Fruit fly (Drosophila melanogaster) whole organism, prepupa: ENCODE results near the gene CG7329.

Experiments
- Blimp-1 ChIP-seq: fragments of 200-800 bp; sonication (Bioruptor generic); optimal IDR thresholded peaks from 3 replicates; lab custom pipeline; 2017; ENCODE audit warnings: missing biosample characterization, missing genetic modification characterization, mild to moderate bottlenecking, moderate library complexity, missing genetic modification reagents
- CG10631 ChIP-seq: fragments of 200-800 bp; sonication (Bioruptor generic); optimal IDR thresholded peaks from 2 replicates; lab custom pipeline; 2016; ENCODE audit warnings: missing biosample characterization, missing genetic modification characterization
- CG11294 ChIP-seq: fragments of 200-800 bp; sonication (Bioruptor generic); IDR thresholded peaks from 2 replicates; pipeline ENCODE4 v1.3.6; 2022; ENCODE audit warnings: missing biosample characterization, missing genetic modification characterization
- CG11762 ChIP-seq: fragments of 200-800 bp; sonication (Bioruptor generic); optimal IDR thresholded peaks from 3 replicates; lab custom pipeline; 2016; ENCODE audit warnings: missing biosample characterization, missing genetic modification characterization; ENCODE audit not compliant: insufficient read depth
- CG15336 ChIP-seq: fragments of 200-800 bp; sonication (Bioruptor generic); IDR thresholded peaks from 2 replicates; pipeline ENCODE4 v1.3.6; 2022; ENCODE audit warnings: missing biosample characterization, missing genetic modification characterization
- CG1621 ChIP-seq: fragments of 200-800 bp; sonication (Bioruptor generic); optimal IDR thresholded peaks from 3 replicates; lab custom pipeline; 2018; ENCODE audit warnings: missing biosample characterization, mild to moderate bottlenecking, missing genetic modification characterization
- CG31627 ChIP-seq: fragments of 200-800 bp; sonication (Bioruptor generic); optimal IDR thresholded peaks from 3 replicates; lab custom pipeline; 2016; ENCODE audit warnings: missing biosample characterization, missing genetic modification characterization
- CG32006 ChIP-seq: fragments of 200-800 bp; sonication (Bioruptor generic); optimal IDR thresholded peaks from 3 replicates; lab custom pipeline; 2017; ENCODE audit warnings: missing biosample characterization, mild to moderate bottlenecking, missing genetic modification characterization
- CG3919 ChIP-seq: fragments of 200-800 bp; sonication (Bioruptor generic); optimal IDR thresholded peaks from 3 replicates; lab custom pipeline; 2016; ENCODE audit warnings: missing biosample characterization, missing genetic modification characterization
- CG4318 ChIP-seq: fragments of 200-800 bp; sonication (Bioruptor generic); optimal IDR thresholded peaks from 3 replicates; lab custom pipeline; 2017; ENCODE audit warnings: missing biosample characterization, mild to moderate bottlenecking, missing genetic modification characterization
- CG6276 ChIP-seq: fragments of 200-800 bp; sonication (Bioruptor generic); optimal IDR thresholded peaks from 2 replicates; lab custom pipeline; 2017; ENCODE audit warnings: missing biosample characterization, mild to moderate bottlenecking, missing genetic modification characterization
- CG6854 ChIP-seq: fragments of 200-800 bp; sonication (Bioruptor generic); optimal IDR thresholded peaks from 2 replicates; lab custom pipeline; 2017; ENCODE audit warnings: missing biosample characterization, mild to moderate bottlenecking, missing genetic modification characterization
- CG7368 ChIP-seq: fragments of 200-800 bp; sonication (Bioruptor generic); optimal IDR thresholded peaks from 3 replicates; lab custom pipeline; 2016; ENCODE audit warnings: missing biosample characterization, missing genetic modification characterization
- CG8119 ChIP-seq: fragments of 200-800 bp; sonication (Bioruptor generic); IDR thresholded peaks from 3 replicates; pipeline ENCODE4 v1.3.6; 2022; ENCODE audit warnings: missing biosample characterization, missing genetic modification characterization
- CG8319 ChIP-seq: fragments of 200-800 bp; sonication (Bioruptor generic); optimal IDR thresholded peaks from 3 replicates; lab custom pipeline; 2016; ENCODE audit warnings: missing biosample characterization, missing genetic modification characterization
- CG9139 ChIP-seq: fragments of 200-800 bp; sonication (Bioruptor generic); optimal IDR thresholded peaks from 3 replicates; lab custom pipeline; 2017; ENCODE audit warnings: missing biosample characterization, mild to moderate bottlenecking, missing genetic modification characterization
- Eip78C ChIP-seq: fragments of 200-800 bp; sonication (Bioruptor generic); peaks from one replicate; lab custom pipeline; 2016; ENCODE audit warnings: missing biosample characterization, missing genetic modification characterization
- Ets21C ChIP-seq: fragments of 200-800 bp; sonication (Bioruptor generic); optimal IDR thresholded peaks from 3 replicates; lab custom pipeline; 2016; ENCODE audit warnings: missing biosample characterization, missing genetic modification characterization
- Ets96B ChIP-seq: fragments of 200-800 bp; optimal IDR thresholded peaks from 2 replicates; lab custom pipeline; 2019; ENCODE audit warnings: missing biosample characterization, mild to moderate bottlenecking, missing genetic modification characterization, moderate library complexity
- Hr38 ChIP-seq: sonication (Bioruptor generic); optimal IDR thresholded peaks from 2 replicates; lab custom pipeline; 2016; ENCODE audit warnings: missing biosample characterization, missing genetic modification characterization
- OdsH ChIP-seq: fragments of 200-800 bp; sonication (Bioruptor generic); optimal IDR thresholded peaks from 3 replicates; lab custom pipeline; 2016; ENCODE audit warnings: missing biosample characterization, missing genetic modification characterization
- Sox102F ChIP-seq: fragments of 200-800 bp; sonication (Bioruptor generic); optimal IDR thresholded peaks from 2 replicates; lab custom pipeline; 2016; ENCODE audit warnings: missing biosample characterization, mild to moderate bottlenecking, missing genetic modification characterization
- cyc ChIP-seq: fragments of 200-800 bp; sonication (Bioruptor generic); optimal IDR thresholded peaks from 3 replicates; lab custom pipeline; 2016; ENCODE audit warnings: missing biosample characterization, missing genetic modification characterization
- dac ChIP-seq: fragments of 200-800 bp; sonication (Bioruptor generic); optimal IDR thresholded peaks from 2 replicates; lab custom pipeline; 2017; ENCODE audit warnings: missing biosample characterization, mild to moderate bottlenecking, missing genetic modification characterization
- dsx ChIP-seq: fragments of 200-800 bp; optimal IDR thresholded peaks from 3 replicates; lab custom pipeline; 2019; ENCODE audit warnings: missing biosample characterization, mild to moderate bottlenecking, missing genetic modification characterization, moderate library complexity; ENCODE audit not compliant: poor library complexity, severe bottlenecking
- eg ChIP-seq: fragments of 200-800 bp; sonication (Bioruptor generic); IDR thresholded peaks from 3 replicates; pipeline ENCODE4 v1.3.6; 2022; ENCODE audit warnings: missing biosample characterization, missing genetic modification characterization
- fd59A ChIP-seq: fragments of 200-800 bp; sonication (Bioruptor generic); optimal IDR thresholded peaks from 2 replicates; lab custom pipeline; 2017; ENCODE audit warnings: missing biosample characterization, mild to moderate bottlenecking, missing genetic modification characterization, missing genetic modification reagents
- fd85E ChIP-seq: fragments of 200-800 bp; sonication (Bioruptor generic); optimal IDR thresholded peaks from 3 replicates; lab custom pipeline; 2016; ENCODE audit warnings: missing biosample characterization, missing genetic modification characterization
- lz ChIP-seq: fragments of 200-800 bp; sonication (Bioruptor generic); optimal IDR thresholded peaks from 3 replicates; lab custom pipeline; 2016; ENCODE audit warnings: missing biosample characterization, missing genetic modification characterization
- net ChIP-seq: fragments of 200-800 bp; sonication (Bioruptor generic); optimal IDR thresholded peaks from 3 replicates; lab custom pipeline; 2016; ENCODE audit warnings: missing biosample characterization, missing genetic modification characterization
- salr ChIP-seq, 2 experiments: fragments of 200-800 bp; sonication (Bioruptor generic); optimal IDR thresholded peaks; 3 replicates each; lab custom pipeline; 2016 to 2018; ENCODE audit warnings: missing biosample characterization in 2 of 2, missing genetic modification characterization in 2 of 2, mild to moderate bottlenecking in 1 of 2
- spab ChIP-seq: fragments of 200-800 bp; sonication (Bioruptor generic); optimal IDR thresholded peaks from 2 replicates; lab custom pipeline; 2017; ENCODE audit warnings: missing biosample characterization, mild to moderate bottlenecking, missing genetic modification characterization, missing genetic modification reagents
- ss ChIP-seq, 2 experiments: fragments of 200-800 bp; sonication (Bioruptor generic); optimal IDR thresholded peaks; 2 replicates in 1 of 2; 3 replicates in 1 of 2; lab custom pipeline; 2017 to 2018; ENCODE audit warnings: mild to moderate bottlenecking in 2 of 2, missing biosample characterization in 2 of 2, missing genetic modification characterization in 2 of 2, moderate library complexity in 1 of 2

Gene CG7329

dm6 chr2L:10638371-10638770, at the start of gene CG7329:
TSS of gene CG7329 (minus strand) at chr2L:10638471.
- TF ChIP-seq CG6276 (GFP tag; lab: Kevin White, UChicago) (no peak), CG3919 (GFP tag; lab: Kevin White, UChicago) (no peak), CG31627 (GFP tag; lab: Kevin White, UChicago) (no peak), CG6854 (GFP tag; lab: Kevin White, UChicago) (no peak), CG8319 (no peak), CG8119 (GFP tag; lab: Robert Waterston, UW) (no peak), CG1621 (no peak), spab (GFP tag; lab: Kevin White, UChicago) (no peak), fd59A (GFP tag; lab: Kevin White, UChicago) (no peak), salr (GFP tag; optimal IDR thresholded peaks at IDR 0.05; lab: Kevin White, UChicago) (no peak), Sox102F (GFP tag; lab: Kevin White, UChicago) (no peak), Ets21C (GFP tag; lab: Kevin White, UChicago) (no peak), dac (GFP tag; lab: Kevin White, UChicago) (no peak), eg (GFP tag; lab: Robert Waterston, UW) (no peak)

dm6 chr2L:10687794-10688185, 49.5 kb upstream of the CG7329 start:
- no peak for TF ChIP-seq CG8119 (GFP tag; lab: Robert Waterston, UW)
- TF ChIP-seq CG4318 (GFP tag; lab: Kevin White, UChicago) = no peak
- no peak for TF ChIP-seq OdsH
- no peak for TF ChIP-seq dac (GFP tag; lab: Kevin White, UChicago)
- TF ChIP-seq CG15336 (GFP tag; lab: Robert Waterston, UW) = no peak
- TF ChIP-seq Ets96B = no peak

- no peak for TF ChIP-seq ss (GFP tag; optimal IDR thresholded peaks at IDR 0.05; lab: Kevin White, UChicago)
- TF ChIP-seq dsx = no peak
- peak; percentile 10 for TF ChIP-seq Eip78C (GFP tag; lab: Kevin White, UChicago)
- TF ChIP-seq CG7368 (GFP tag; lab: Kevin White, UChicago) = no peak
- TF ChIP-seq cyc = no peak
- no peak for TF ChIP-seq salr (GFP tag; optimal IDR thresholded peaks at IDR 0.05; lab: Kevin White, UChicago)
- no peak for TF ChIP-seq CG8119 (GFP tag; lab: Robert Waterston, UW)
- no peak for TF ChIP-seq lz (GFP tag; lab: Kevin White, UChicago)
- TF ChIP-seq CG1621 = peak; percentile 33
Measured at dm6 chr2L:10687009-10687793, 48.9 kb upstream of the CG7329 start, which contains the start of gene CG7296. TSS of gene CG7296 (minus strand) at chr2L:10687066.

- TF ChIP-seq CG11762 (GFP tag; lab: Kevin White, UChicago) = no peak
- TF ChIP-seq CG11294 (GFP tag; lab: Robert Waterston, UW) = no peak
- no peak for TF ChIP-seq CG9139 (GFP tag; lab: Kevin White, UChicago)
- TF ChIP-seq CG31627 (GFP tag; lab: Kevin White, UChicago) = no peak
- TF ChIP-seq CG10631 (GFP tag; lab: Kevin White, UChicago) = no peak
- no peak for TF ChIP-seq spab (GFP tag; lab: Kevin White, UChicago)
- TF ChIP-seq fd59A (GFP tag; lab: Kevin White, UChicago) = no peak
- no peak for TF ChIP-seq CG8119 (GFP tag; lab: Robert Waterston, UW)
- TF ChIP-seq CG6276 (GFP tag; lab: Kevin White, UChicago) = no peak
Measured at dm6 chr2L:10685666-10686065, 47.4 kb upstream of the CG7329 start.

dm6 chr2L:10684309-10684708, 46.0 kb upstream of the CG7329 start, which contains the start of gene CG7299:
TSS of gene CG7299 (minus strand) at chr2L:10684409.
- TF ChIP-seq Hr38 (GFP tag; lab: Kevin White, UChicago) = no peak
- no peak for TF ChIP-seq CG31627 (GFP tag; lab: Kevin White, UChicago)
- no peak for TF ChIP-seq CG7368 (GFP tag; lab: Kevin White, UChicago)
- no peak for TF ChIP-seq net (GFP tag; lab: Kevin White, UChicago)
- no peak for TF ChIP-seq fd85E (GFP tag; lab: Kevin White, UChicago)
- no peak for TF ChIP-seq CG32006 (GFP tag; lab: Kevin White, UChicago)
- TF ChIP-seq dsx = no peak
- no peak for TF ChIP-seq dac (GFP tag; lab: Kevin White, UChicago)
- no peak for TF ChIP-seq CG6854 (GFP tag; lab: Kevin White, UChicago)
- TF ChIP-seq Blimp-1 (GFP tag; lab: Kevin White, UChicago) = no peak
- TF ChIP-seq Eip78C (GFP tag; lab: Kevin White, UChicago) = no peak
